Worm (Caenorhabditis elegans) whole organism, late embryonic: ENCODE results near the gene vps-35.

ENCODE experiments used
- C08G9.2 ChIP-seq: sonication (generic microtip); optimal IDR thresholded peaks from 2 replicates; lab custom pipeline; 2016; ENCODE audit warnings: mild to moderate bottlenecking, missing genetic modification characterization, moderate library complexity, missing compliant biosample characterization
- K02D7.2 ChIP-seq: sonication (generic microtip); optimal IDR thresholded peaks from 2 replicates; lab custom pipeline; 2017; ENCODE audit warnings: mild to moderate bottlenecking, missing genetic modification characterization, missing compliant biosample characterization
- K09A11.1 ChIP-seq: sonication (generic microtip); optimal IDR thresholded peaks from 2 replicates; lab custom pipeline; 2017; ENCODE audit warnings: antibody characterized with exemption, mild to moderate bottlenecking, missing genetic modification characterization, missing compliant biosample characterization; ENCODE audit not compliant: insufficient read depth
- T23F11.4 ChIP-seq: fragments of 200-800 bp; sonication (Bioruptor generic); optimal IDR thresholded peaks from 2 replicates; lab custom pipeline; 2018; ENCODE audit warnings: mild to moderate bottlenecking, missing genetic modification characterization, missing compliant biosample characterization
- ama-1 ChIP-seq: fragments of 150-350 bp; optimal IDR thresholded peaks from 2 replicates; lab custom pipeline; 2014
- ceh-14 ChIP-seq: sonication (generic microtip); optimal IDR thresholded peaks from 2 replicates; lab custom pipeline; 2016; ENCODE audit warnings: missing genotype, missing genetic modification characterization, missing compliant biosample characterization
- ceh-19 ChIP-seq: fragments of 200-800 bp; sonication (Bioruptor generic); optimal IDR thresholded peaks from 2 replicates; lab custom pipeline; 2018; ENCODE audit warnings: mild to moderate bottlenecking, missing genetic modification characterization, missing compliant biosample characterization
- ceh-22 ChIP-seq: sonication (generic microtip); optimal IDR thresholded peaks from 2 replicates; lab custom pipeline; 2017; ENCODE audit warnings: missing biosample characterization, missing genetic modification characterization
- ceh-24 ChIP-seq: sonication (generic microtip); optimal IDR thresholded peaks from 2 replicates; lab custom pipeline; 2016; ENCODE audit warnings: mild to moderate bottlenecking, missing genetic modification characterization, missing compliant biosample characterization
- ceh-30 ChIP-seq: fragments of 150-350 bp; optimal IDR thresholded peaks from 2 replicates; lab custom pipeline; 2014; ENCODE audit warnings: missing biosample characterization, missing genetic modification characterization
- ceh-31 ChIP-seq: sonication (generic microtip); optimal IDR thresholded peaks from 2 replicates; lab custom pipeline; 2016; ENCODE audit warnings: missing genetic modification characterization, missing compliant biosample characterization
- ceh-34 ChIP-seq: sonication (generic microtip); optimal IDR thresholded peaks from 2 replicates; lab custom pipeline; 2016; ENCODE audit warnings: mild to moderate bottlenecking, missing genetic modification characterization, missing compliant biosample characterization
- ceh-45 ChIP-seq: fragments of 200-800 bp; sonication (Bioruptor generic); IDR thresholded peaks from 2 replicates; pipeline ENCODE4 v1.3.6; 2022; ENCODE audit warnings: missing genetic modification reagents, missing genetic modification characterization, missing compliant biosample characterization
- ceh-48 ChIP-seq: sonication (generic microtip); optimal IDR thresholded peaks from 2 replicates; lab custom pipeline; 2016; ENCODE audit warnings: missing genetic modification characterization, inconsistent platforms, missing compliant biosample characterization
- che-1 ChIP-seq: sonication (generic microtip); optimal IDR thresholded peaks from 2 replicates; lab custom pipeline; 2016; ENCODE audit warnings: mild to moderate bottlenecking, missing genetic modification characterization, missing compliant biosample characterization
- dmd-4 ChIP-seq: sonication (generic microtip); optimal IDR thresholded peaks from 2 replicates; lab custom pipeline; 2016; ENCODE audit warnings: borderline replicate concordance, missing genetic modification characterization, missing compliant biosample characterization
- dve-1 ChIP-seq: sonication (generic microtip); optimal IDR thresholded peaks from 2 replicates; lab custom pipeline; 2017; ENCODE audit warnings: antibody characterized with exemption, mild to moderate bottlenecking, missing genetic modification characterization, missing compliant biosample characterization
- elt-2 ChIP-seq: sonication (generic microtip); optimal IDR thresholded peaks from 2 replicates; lab custom pipeline; 2016; ENCODE audit warnings: missing genetic modification reagents, missing genetic modification characterization, missing compliant biosample characterization
- elt-4 ChIP-seq: sonication (generic microtip); optimal IDR thresholded peaks from 2 replicates; lab custom pipeline; 2016; ENCODE audit warnings: missing genetic modification characterization, missing compliant biosample characterization
- ets-4 ChIP-seq: sonication (generic microtip); optimal IDR thresholded peaks from 2 replicates; lab custom pipeline; 2016; ENCODE audit warnings: missing genetic modification characterization, missing compliant biosample characterization
- eyg-1 ChIP-seq: sonication (generic microtip); optimal IDR thresholded peaks from 2 replicates; lab custom pipeline; 2016; ENCODE audit warnings: missing genotype, missing genetic modification characterization, missing compliant biosample characterization
- fax-1 ChIP-seq: sonication (generic microtip); optimal IDR thresholded peaks from 2 replicates; lab custom pipeline; 2016; ENCODE audit warnings: missing genotype, missing genetic modification characterization, missing compliant biosample characterization
- fkh-10 ChIP-seq: fragments of 150-350 bp; optimal IDR thresholded peaks from 2 replicates; lab custom pipeline; 2014; ENCODE audit warnings: missing biosample characterization, missing genetic modification reagents, missing genetic modification characterization
- gmeb-2 ChIP-seq: sonication (generic microtip); optimal IDR thresholded peaks from 2 replicates; lab custom pipeline; 2016; ENCODE audit warnings: missing genetic modification characterization, inconsistent platforms, missing compliant biosample characterization
- hlh-15 ChIP-seq: sonication (generic microtip); optimal IDR thresholded peaks from 2 replicates; lab custom pipeline; 2016; ENCODE audit warnings: missing genetic modification characterization, missing compliant biosample characterization
- hlh-6 ChIP-seq: sonication (generic microtip); optimal IDR thresholded peaks from 2 replicates; lab custom pipeline; 2016; ENCODE audit warnings: missing genotype, missing genetic modification characterization, missing compliant biosample characterization
- lin-11 ChIP-seq: fragments of 200-800 bp; sonication (Bioruptor generic); optimal IDR thresholded peaks from 2 replicates; lab custom pipeline; 2018; ENCODE audit warnings: mild to moderate bottlenecking, missing genetic modification characterization, missing compliant biosample characterization
- mec-3 ChIP-seq: sonication (generic microtip); optimal IDR thresholded peaks from 2 replicates; lab custom pipeline; 2016; ENCODE audit warnings: borderline replicate concordance, missing genetic modification characterization, missing compliant biosample characterization
- nfya-1 ChIP-seq: sonication (generic microtip); optimal IDR thresholded peaks from 2 replicates; lab custom pipeline; 2017; ENCODE audit warnings: missing genetic modification characterization, mild to moderate bottlenecking, missing compliant biosample characterization, antibody characterized with exemption, moderate library complexity
- nhr-232 ChIP-seq: sonication (generic microtip); optimal IDR thresholded peaks from 2 replicates; lab custom pipeline; 2016; ENCODE audit warnings: missing genetic modification characterization, missing compliant biosample characterization
- odd-2 ChIP-seq: sonication (generic microtip); optimal IDR thresholded peaks from 2 replicates; lab custom pipeline; 2017; ENCODE audit warnings: antibody characterized with exemption, mild to moderate bottlenecking, missing genetic modification characterization, missing compliant biosample characterization
- pag-3 ChIP-seq: sonication (generic microtip); optimal IDR thresholded peaks from 2 replicates; lab custom pipeline; 2016; ENCODE audit warnings: missing compliant biosample characterization, missing genetic modification characterization, borderline replicate concordance
- pax-1 ChIP-seq: fragments of 150-350 bp; optimal IDR thresholded peaks from 2 replicates; lab custom pipeline; 2014; ENCODE audit warnings: missing biosample characterization, missing genetic modification characterization
- pros-1 ChIP-seq: fragments of 150-350 bp; optimal IDR thresholded peaks from 2 replicates; lab custom pipeline; 2014; ENCODE audit warnings: missing biosample characterization, missing genetic modification reagents, missing genetic modification characterization
- ref-2 ChIP-seq: sonication (generic microtip); optimal IDR thresholded peaks from 2 replicates; lab custom pipeline; 2016; ENCODE audit warnings: missing genetic modification characterization, missing compliant biosample characterization
- rnt-1 ChIP-seq: sonication (generic microtip); optimal IDR thresholded peaks from 2 replicates; lab custom pipeline; 2016; ENCODE audit warnings: missing genetic modification characterization, missing compliant biosample characterization
- sox-2 ChIP-seq: fragments of 200-800 bp; sonication (Bioruptor generic); IDR thresholded peaks from 2 replicates; pipeline ENCODE4 v1.3.6; 2022; ENCODE audit warnings: missing genetic modification reagents, missing genetic modification characterization, missing compliant biosample characterization
- tbx-7 ChIP-seq: sonication (generic microtip); optimal IDR thresholded peaks from 2 replicates; lab custom pipeline; 2016; ENCODE audit warnings: missing genotype, missing genetic modification characterization, missing compliant biosample characterization
- unc-3 ChIP-seq, 2 experiments: fragments of 200-800 bp in 1 of 2; sonication (Bioruptor generic) in 1 of 2; sonication (generic microtip) in 1 of 2; conservative IDR thresholded peaks in 1 of 2; optimal IDR thresholded peaks in 1 of 2; 2 replicates each; pipeline versions ENCODE4 v1.3.6 to Lab custom; 2016 to 2022; ENCODE audit warnings: missing compliant biosample characterization in 2 of 2, missing genetic modification characterization in 2 of 2, missing genetic modification reagents in 1 of 2
- unc-42 ChIP-seq: sonication (generic microtip); optimal IDR thresholded peaks from 2 replicates; lab custom pipeline; 2016; ENCODE audit warnings: missing genotype, missing genetic modification characterization, missing compliant biosample characterization
- unc-55 ChIP-seq: sonication (generic microtip); optimal IDR thresholded peaks from 2 replicates; lab custom pipeline; 2017; ENCODE audit warnings: missing biosample characterization, missing genetic modification reagents, missing genetic modification characterization
- unc-86 ChIP-seq: sonication (generic microtip); optimal IDR thresholded peaks from 2 replicates; lab custom pipeline; 2016; ENCODE audit warnings: missing genetic modification characterization, missing compliant biosample characterization
- zip-5 ChIP-seq: sonication (generic microtip); optimal IDR thresholded peaks from 2 replicates; lab custom pipeline; 2016; ENCODE audit warnings: missing genetic modification characterization, missing compliant biosample characterization

vps-35 gene

DNA sequence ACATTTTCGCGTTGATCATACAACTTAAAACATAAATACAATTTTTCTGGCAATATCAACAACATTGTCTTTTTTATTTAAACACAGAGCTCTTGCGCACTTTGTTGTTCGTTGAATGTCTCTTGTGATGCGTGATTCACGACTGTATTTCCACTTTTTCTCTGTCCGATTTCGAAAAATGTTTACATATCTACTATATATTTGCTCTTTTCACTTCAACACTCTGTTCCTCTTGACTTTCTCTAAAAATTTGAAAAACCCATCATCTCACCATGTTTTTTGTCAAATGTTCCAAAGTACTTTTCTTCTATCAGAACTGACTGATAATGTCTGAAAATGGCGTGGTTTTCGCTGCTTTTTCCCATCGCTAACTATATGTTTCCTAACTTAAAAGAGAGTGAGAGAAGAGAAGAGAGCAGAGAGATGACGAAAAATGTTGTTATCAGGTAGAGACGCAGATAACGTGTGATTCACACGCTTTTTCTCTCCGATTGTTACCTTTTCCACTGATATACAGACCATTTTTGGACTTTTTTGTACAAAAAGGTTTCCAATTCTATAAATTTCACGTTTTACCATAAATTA is 4.4 kb downstream of the vps-35 start:
- TF ChIP-seq unc-86: no peak
- TF ChIP-seq ceh-19 (GFP tag; lab: Kevin White, UChicago): no peak
- TF ChIP-seq elt-2: peak; percentile 69
- TF ChIP-seq eyg-1 (tag; lab: Kevin White, UChicago): no peak
- TF ChIP-seq ref-2 (tag; lab: Kevin White, UChicago): no peak
- no peak for TF ChIP-seq gmeb-2 (tag; lab: Kevin White, UChicago)
- no peak for TF ChIP-seq unc-3 (GFP tag; conservative IDR thresholded peaks at IDR 0.05; lab: Robert Waterston, UW)
- TF ChIP-seq unc-3 (tag; optimal IDR thresholded peaks at IDR 0.05; lab: Kevin White, UChicago): no peak
- no peak for TF ChIP-seq ets-4 (tag; lab: Kevin White, UChicago)
- TF ChIP-seq ama-1 (lab: Kevin White, UChicago): no peak

ce11 chrII:5913897-5914296 is 6.3 kb downstream of the vps-35 start:
- TF ChIP-seq ama-1 (lab: Kevin White, UChicago) (no peak), elt-4 (tag; lab: Kevin White, UChicago) (no peak), ceh-30 (tag; lab: Kevin White, UChicago) (no peak), rnt-1 (tag; lab: Kevin White, UChicago) (no peak), ref-2 (tag; lab: Kevin White, UChicago) (no peak), ceh-14 (no peak), K02D7.2 (tag; lab: Kevin White, UChicago) (no peak), ceh-45 (GFP tag; lab: Robert Waterston, UW) (no peak), T23F11.4 (GFP tag; lab: Kevin White, UChicago) (no peak), ceh-22 (tag; lab: Kevin White, UChicago) (no peak), pax-1 (tag; lab: Kevin White, UChicago) (no peak), gmeb-2 (tag; lab: Kevin White, UChicago) (no peak), hlh-15 (no peak), che-1 (tag; lab: Kevin White, UChicago) (no peak), ceh-34 (tag; lab: Kevin White, UChicago) (no peak), lin-11 (no peak), pros-1 (tag; lab: Kevin White, UChicago) (no peak), eyg-1 (tag; lab: Kevin White, UChicago) (no peak), unc-55 (GFP tag; lab: Kevin White, UChicago) (no peak)

- TF ChIP-seq nhr-232 (tag; lab: Kevin White, UChicago) (no peak), che-1 (tag; lab: Kevin White, UChicago) (no peak), ceh-22 (tag; lab: Kevin White, UChicago) (no peak), fax-1 (tag; lab: Kevin White, UChicago) (no peak), ceh-19 (GFP tag; lab: Kevin White, UChicago) (no peak), fkh-10 (GFP tag; lab: Kevin White, UChicago) (no peak), rnt-1 (tag; lab: Kevin White, UChicago) (no peak), pax-1 (tag; lab: Kevin White, UChicago) (no peak), unc-86 (no peak), odd-2 (tag; lab: Kevin White, UChicago) (no peak), ceh-48 (tag; lab: Kevin White, UChicago) (no peak), dve-1 (no peak), C08G9.2 (tag; lab: Kevin White, UChicago) (no peak), hlh-6 (tag; lab: Kevin White, UChicago) (no peak), K09A11.1 (tag; lab: Kevin White, UChicago) (no peak)
- TF ChIP-seq, all 69 proteins: peak for 0
Observed at ce11 chrII:5917010-5917472, 9.4 kb downstream of the vps-35 start, which contains the start of gene frh-1. TSS of gene frh-1 (plus strand) at chrII:5917422.

ce11 chrII:5918149-5918697 is 10.6 kb downstream of the vps-35 start, which contains the start of gene ptp-2:
TSS of gene ptp-2 (plus strand) at chrII:5918647.
- no peak for TF ChIP-seq zip-5 (tag; lab: Kevin White, UChicago)
- TF ChIP-seq mec-3: no peak
- TF ChIP-seq ceh-48 (tag; lab: Kevin White, UChicago): no peak
- peak; percentile 81 for TF ChIP-seq unc-42 (tag; lab: Kevin White, UChicago)
- TF ChIP-seq pag-3: no peak
- no peak for TF ChIP-seq hlh-6 (tag; lab: Kevin White, UChicago)
- TF ChIP-seq fkh-10 (GFP tag; lab: Kevin White, UChicago): no peak
- TF ChIP-seq tbx-7 (tag; lab: Kevin White, UChicago): no peak
- no peak for TF ChIP-seq ref-2 (tag; lab: Kevin White, UChicago)
- TF ChIP-seq ets-4 (tag; lab: Kevin White, UChicago): peak; percentile 27
- no peak for TF ChIP-seq nfya-1
- no peak for TF ChIP-seq dmd-4
- no peak for TF ChIP-seq ceh-34 (tag; lab: Kevin White, UChicago)
- no peak for TF ChIP-seq ceh-24
- no peak for TF ChIP-seq K02D7.2 (tag; lab: Kevin White, UChicago)
- TF ChIP-seq sox-2 (GFP tag; lab: Robert Waterston, UW): no peak
- peak; percentile 36 for TF ChIP-seq ceh-31 (tag; lab: Kevin White, UChicago)
- TF ChIP-seq elt-2: peak; percentile 21
